Fruit fly (Drosophila melanogaster) whole organism: ENCODE data around the gene AdamTS-A.

Experiments used
- Dll ChIP-seq: fragments of >200 bp; optimal IDR thresholded peaks from 2 replicates; lab custom pipeline; 2017
- pan ChIP-seq: fragments of >200 bp; optimal IDR thresholded peaks from 2 replicates; lab custom pipeline; 2017

DNA sequence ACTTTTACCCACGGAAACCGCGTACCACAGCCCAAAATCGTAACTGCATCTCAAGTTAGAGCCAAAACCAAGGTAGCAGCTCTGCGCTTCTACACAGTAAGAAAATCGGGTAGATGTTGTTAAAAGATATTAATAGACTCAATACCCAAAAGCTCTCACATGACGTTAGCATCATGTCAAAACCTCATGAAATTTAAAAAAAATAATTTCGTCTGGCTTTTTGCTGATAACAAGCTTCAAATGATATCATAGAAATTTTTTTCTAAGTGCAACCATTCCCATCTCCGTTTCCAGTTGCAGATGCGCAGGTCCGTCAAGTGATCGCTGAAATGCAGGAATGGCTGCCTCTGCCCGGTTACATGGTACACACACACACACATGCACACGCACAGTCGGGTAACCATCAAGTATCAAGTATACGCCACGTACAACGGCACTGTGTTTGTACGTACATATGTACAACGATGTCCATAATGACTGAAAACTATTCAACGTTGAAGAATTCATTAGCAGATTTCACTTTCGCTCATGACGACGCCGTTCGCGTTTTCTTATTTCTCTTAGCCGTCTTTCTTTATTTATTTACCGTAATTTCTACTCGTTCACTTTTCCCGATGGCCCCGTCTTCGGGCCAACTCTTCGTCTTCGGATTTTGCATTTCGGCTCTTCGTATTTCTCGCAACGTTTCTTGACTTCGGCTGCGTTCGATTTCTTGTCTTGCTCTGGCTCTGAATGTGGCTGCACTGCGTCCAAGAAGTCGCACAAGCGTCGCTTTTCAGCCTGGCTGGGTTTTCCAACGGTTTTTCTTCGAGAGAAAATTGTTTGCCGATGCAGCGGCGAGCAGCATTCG, 50.1 kb downstream of the AdamTS-A start:
- TF ChIP-seq pan (lab: Kevin White, UChicago) (no peak), Dll (lab: Kevin White, UChicago) (no peak)
